Fruit fly (Drosophila melanogaster) whole organism, prepupa: ENCODE measurements around the gene CG9536.

Experiments
- Blimp-1 ChIP-seq: fragments of 200-800 bp; sonication (Bioruptor generic); optimal IDR thresholded peaks from 3 replicates; lab custom pipeline; 2017; ENCODE audit warnings: missing biosample characterization, missing genetic modification characterization, mild to moderate bottlenecking, moderate library complexity, missing genetic modification reagents
- CG10631 ChIP-seq: fragments of 200-800 bp; sonication (Bioruptor generic); optimal IDR thresholded peaks from 2 replicates; lab custom pipeline; 2016; ENCODE audit warnings: missing biosample characterization, missing genetic modification characterization
- CG11762 ChIP-seq: fragments of 200-800 bp; sonication (Bioruptor generic); optimal IDR thresholded peaks from 3 replicates; lab custom pipeline; 2016; ENCODE audit warnings: missing biosample characterization, missing genetic modification characterization; ENCODE audit not compliant: insufficient read depth
- CG11902 ChIP-seq: fragments of 200-800 bp; sonication (Bioruptor generic); optimal IDR thresholded peaks from 3 replicates; lab custom pipeline; 2016; ENCODE audit warnings: missing biosample characterization, missing genetic modification characterization
- CG15336 ChIP-seq: fragments of 200-800 bp; sonication (Bioruptor generic); IDR thresholded peaks from 2 replicates; pipeline ENCODE4 v1.3.6; 2022; ENCODE audit warnings: missing biosample characterization, missing genetic modification characterization
- CG1621 ChIP-seq: fragments of 200-800 bp; sonication (Bioruptor generic); optimal IDR thresholded peaks from 3 replicates; lab custom pipeline; 2018; ENCODE audit warnings: missing biosample characterization, mild to moderate bottlenecking, missing genetic modification characterization
- CG16779 ChIP-seq: fragments of 200-800 bp; sonication (Bioruptor generic); optimal IDR thresholded peaks from 3 replicates; lab custom pipeline; 2017; ENCODE audit warnings: missing biosample characterization, mild to moderate bottlenecking, missing genetic modification characterization
- CG3032 ChIP-seq: fragments of 200-800 bp; optimal IDR thresholded peaks from 2 replicates; lab custom pipeline; 2019; ENCODE audit warnings: missing biosample characterization, mild to moderate bottlenecking, missing genetic modification characterization, moderate library complexity
- CG31627 ChIP-seq: fragments of 200-800 bp; sonication (Bioruptor generic); optimal IDR thresholded peaks from 3 replicates; lab custom pipeline; 2016; ENCODE audit warnings: missing biosample characterization, missing genetic modification characterization
- CG32006 ChIP-seq: fragments of 200-800 bp; sonication (Bioruptor generic); optimal IDR thresholded peaks from 3 replicates; lab custom pipeline; 2017; ENCODE audit warnings: missing biosample characterization, mild to moderate bottlenecking, missing genetic modification characterization
- CG34406 ChIP-seq: fragments of 200-800 bp; sonication (Bioruptor generic); optimal IDR thresholded peaks from 3 replicates; lab custom pipeline; 2016; ENCODE audit warnings: missing biosample characterization, missing genetic modification characterization
- CG3919 ChIP-seq: fragments of 200-800 bp; sonication (Bioruptor generic); optimal IDR thresholded peaks from 3 replicates; lab custom pipeline; 2016; ENCODE audit warnings: missing biosample characterization, missing genetic modification characterization
- CG4318 ChIP-seq: fragments of 200-800 bp; sonication (Bioruptor generic); optimal IDR thresholded peaks from 3 replicates; lab custom pipeline; 2017; ENCODE audit warnings: missing biosample characterization, mild to moderate bottlenecking, missing genetic modification characterization
- CG6163 ChIP-seq: fragments of 200-800 bp; sonication (Bioruptor generic); IDR thresholded peaks from 3 replicates; pipeline ENCODE4 v1.3.6; 2022; ENCODE audit warnings: missing biosample characterization, missing genetic modification characterization
- CG6276 ChIP-seq: fragments of 200-800 bp; sonication (Bioruptor generic); optimal IDR thresholded peaks from 2 replicates; lab custom pipeline; 2017; ENCODE audit warnings: missing biosample characterization, mild to moderate bottlenecking, missing genetic modification characterization
- CG6792 ChIP-seq: fragments of 200-800 bp; sonication (Bioruptor generic); optimal IDR thresholded peaks from 3 replicates; lab custom pipeline; 2016; ENCODE audit warnings: missing biosample characterization, missing genetic modification characterization
- CG6808 ChIP-seq: fragments of 200-800 bp; sonication (Bioruptor generic); optimal IDR thresholded peaks from 3 replicates; lab custom pipeline; 2017; ENCODE audit warnings: missing biosample characterization, missing genetic modification characterization, mild to moderate bottlenecking, moderate library complexity, missing genetic modification reagents
- CG8119 ChIP-seq: fragments of 200-800 bp; sonication (Bioruptor generic); IDR thresholded peaks from 3 replicates; pipeline ENCODE4 v1.3.6; 2022; ENCODE audit warnings: missing biosample characterization, missing genetic modification characterization
- CG8319 ChIP-seq: fragments of 200-800 bp; sonication (Bioruptor generic); optimal IDR thresholded peaks from 3 replicates; lab custom pipeline; 2016; ENCODE audit warnings: missing biosample characterization, missing genetic modification characterization
- CG8632 ChIP-seq: fragments of 200-800 bp; sonication (Bioruptor generic); optimal IDR thresholded peaks from 3 replicates; lab custom pipeline; 2016; ENCODE audit warnings: missing biosample characterization, missing genetic modification characterization
- CG9139 ChIP-seq: fragments of 200-800 bp; sonication (Bioruptor generic); optimal IDR thresholded peaks from 3 replicates; lab custom pipeline; 2017; ENCODE audit warnings: missing biosample characterization, mild to moderate bottlenecking, missing genetic modification characterization
- Eip75B ChIP-seq: fragments of 200-800 bp; sonication (Bioruptor generic); optimal IDR thresholded peaks from 3 replicates; lab custom pipeline; 2016; ENCODE audit warnings: missing biosample characterization, missing genetic modification characterization
- Eip78C ChIP-seq: fragments of 200-800 bp; sonication (Bioruptor generic); peaks from one replicate; lab custom pipeline; 2016; ENCODE audit warnings: missing biosample characterization, missing genetic modification characterization
- Eip93F ChIP-seq: fragments of 200-800 bp; sonication (Bioruptor generic); optimal IDR thresholded peaks from 2 replicates; lab custom pipeline; 2016; ENCODE audit warnings: missing biosample characterization, mild to moderate bottlenecking, missing genetic modification characterization
- Ets96B ChIP-seq: fragments of 200-800 bp; optimal IDR thresholded peaks from 2 replicates; lab custom pipeline; 2019; ENCODE audit warnings: missing biosample characterization, mild to moderate bottlenecking, missing genetic modification characterization, moderate library complexity
- Gug ChIP-seq: fragments of 200-800 bp; sonication (Bioruptor generic); IDR thresholded peaks from 2 replicates; pipeline ENCODE4 v1.3.6; 2022; ENCODE audit warnings: missing biosample characterization, missing genetic modification characterization
- Hr38 ChIP-seq: sonication (Bioruptor generic); optimal IDR thresholded peaks from 2 replicates; lab custom pipeline; 2016; ENCODE audit warnings: missing biosample characterization, missing genetic modification characterization
- Hr39 ChIP-seq: fragments of 200-800 bp; sonication (Bioruptor generic); optimal IDR thresholded peaks from 2 replicates; lab custom pipeline; 2016; ENCODE audit warnings: missing biosample characterization, missing genetic modification characterization
- Hr4 ChIP-seq: fragments of 200-800 bp; sonication (Bioruptor generic); optimal IDR thresholded peaks from 3 replicates; lab custom pipeline; 2016; ENCODE audit warnings: missing biosample characterization, missing genetic modification characterization
- Met ChIP-seq: fragments of 200-800 bp; sonication (Bioruptor generic); optimal IDR thresholded peaks from 3 replicates; lab custom pipeline; 2016; ENCODE audit warnings: missing biosample characterization, missing genetic modification characterization
- OdsH ChIP-seq: fragments of 200-800 bp; sonication (Bioruptor generic); optimal IDR thresholded peaks from 3 replicates; lab custom pipeline; 2016; ENCODE audit warnings: missing biosample characterization, missing genetic modification characterization
- Smox ChIP-seq: fragments of 200-800 bp; sonication (Bioruptor generic); optimal IDR thresholded peaks from 3 replicates; lab custom pipeline; 2016; ENCODE audit warnings: missing biosample characterization, missing genetic modification characterization
- Sox102F ChIP-seq: fragments of 200-800 bp; sonication (Bioruptor generic); optimal IDR thresholded peaks from 2 replicates; lab custom pipeline; 2016; ENCODE audit warnings: missing biosample characterization, mild to moderate bottlenecking, missing genetic modification characterization
- Sox14 ChIP-seq: fragments of 200-800 bp; sonication (Bioruptor generic); optimal IDR thresholded peaks from 3 replicates; lab custom pipeline; 2016; ENCODE audit warnings: missing biosample characterization, missing genetic modification characterization
- Sox15 ChIP-seq: fragments of 200-800 bp; sonication (Bioruptor generic); optimal IDR thresholded peaks from 3 replicates; lab custom pipeline; 2016; ENCODE audit warnings: missing biosample characterization, missing genetic modification characterization
- achi ChIP-seq: fragments of 200-800 bp; sonication (Bioruptor generic); optimal IDR thresholded peaks from 3 replicates; lab custom pipeline; 2016; ENCODE audit warnings: missing biosample characterization, missing genetic modification characterization
- acj6 ChIP-seq: fragments of 200-800 bp; sonication (Bioruptor generic); optimal IDR thresholded peaks from 3 replicates; lab custom pipeline; 2016; ENCODE audit warnings: missing biosample characterization, missing genetic modification characterization
- cyc ChIP-seq: fragments of 200-800 bp; sonication (Bioruptor generic); optimal IDR thresholded peaks from 3 replicates; lab custom pipeline; 2016; ENCODE audit warnings: missing biosample characterization, missing genetic modification characterization
- dsx ChIP-seq: fragments of 200-800 bp; optimal IDR thresholded peaks from 3 replicates; lab custom pipeline; 2019; ENCODE audit warnings: missing biosample characterization, mild to moderate bottlenecking, missing genetic modification characterization, moderate library complexity; ENCODE audit not compliant: poor library complexity, severe bottlenecking
- esn ChIP-seq: fragments of 200-800 bp; sonication (Bioruptor generic); optimal IDR thresholded peaks from 2 replicates; lab custom pipeline; 2016; ENCODE audit warnings: missing biosample characterization, mild to moderate bottlenecking, missing genetic modification characterization, moderate library complexity
- fd59A ChIP-seq: fragments of 200-800 bp; sonication (Bioruptor generic); optimal IDR thresholded peaks from 2 replicates; lab custom pipeline; 2017; ENCODE audit warnings: missing biosample characterization, mild to moderate bottlenecking, missing genetic modification characterization, missing genetic modification reagents
- fd85E ChIP-seq: fragments of 200-800 bp; sonication (Bioruptor generic); optimal IDR thresholded peaks from 3 replicates; lab custom pipeline; 2016; ENCODE audit warnings: missing biosample characterization, missing genetic modification characterization
- lz ChIP-seq: fragments of 200-800 bp; sonication (Bioruptor generic); optimal IDR thresholded peaks from 3 replicates; lab custom pipeline; 2016; ENCODE audit warnings: missing biosample characterization, missing genetic modification characterization
- net ChIP-seq: fragments of 200-800 bp; sonication (Bioruptor generic); optimal IDR thresholded peaks from 3 replicates; lab custom pipeline; 2016; ENCODE audit warnings: missing biosample characterization, missing genetic modification characterization
- pdm3 ChIP-seq: fragments of 200-800 bp; sonication (Bioruptor generic); optimal IDR thresholded peaks from 3 replicates; lab custom pipeline; 2016; ENCODE audit warnings: missing biosample characterization, missing genetic modification characterization
- spab ChIP-seq: fragments of 200-800 bp; sonication (Bioruptor generic); optimal IDR thresholded peaks from 2 replicates; lab custom pipeline; 2017; ENCODE audit warnings: missing biosample characterization, mild to moderate bottlenecking, missing genetic modification characterization, missing genetic modification reagents
- ss ChIP-seq, 2 experiments: fragments of 200-800 bp; sonication (Bioruptor generic); optimal IDR thresholded peaks; 2 replicates in 1 of 2; 3 replicates in 1 of 2; lab custom pipeline; 2017 to 2018; ENCODE audit warnings: mild to moderate bottlenecking in 2 of 2, missing biosample characterization in 2 of 2, missing genetic modification characterization in 2 of 2, moderate library complexity in 1 of 2
- svp ChIP-seq: fragments of 200-800 bp; sonication (Bioruptor generic); peaks from one replicate; lab custom pipeline; 2016; ENCODE audit warnings: missing biosample characterization, missing genetic modification characterization
- topi ChIP-seq: fragments of 200-800 bp; sonication (Bioruptor generic); optimal IDR thresholded peaks from 3 replicates; lab custom pipeline; 2016; ENCODE audit warnings: missing biosample characterization, missing genetic modification characterization
- vri ChIP-seq: fragments of 200-800 bp; sonication (Bioruptor generic); optimal IDR thresholded peaks from 3 replicates; lab custom pipeline; 2016; ENCODE audit warnings: missing biosample characterization, mild to moderate bottlenecking, missing genetic modification characterization

Gene CG9536

DNA sequence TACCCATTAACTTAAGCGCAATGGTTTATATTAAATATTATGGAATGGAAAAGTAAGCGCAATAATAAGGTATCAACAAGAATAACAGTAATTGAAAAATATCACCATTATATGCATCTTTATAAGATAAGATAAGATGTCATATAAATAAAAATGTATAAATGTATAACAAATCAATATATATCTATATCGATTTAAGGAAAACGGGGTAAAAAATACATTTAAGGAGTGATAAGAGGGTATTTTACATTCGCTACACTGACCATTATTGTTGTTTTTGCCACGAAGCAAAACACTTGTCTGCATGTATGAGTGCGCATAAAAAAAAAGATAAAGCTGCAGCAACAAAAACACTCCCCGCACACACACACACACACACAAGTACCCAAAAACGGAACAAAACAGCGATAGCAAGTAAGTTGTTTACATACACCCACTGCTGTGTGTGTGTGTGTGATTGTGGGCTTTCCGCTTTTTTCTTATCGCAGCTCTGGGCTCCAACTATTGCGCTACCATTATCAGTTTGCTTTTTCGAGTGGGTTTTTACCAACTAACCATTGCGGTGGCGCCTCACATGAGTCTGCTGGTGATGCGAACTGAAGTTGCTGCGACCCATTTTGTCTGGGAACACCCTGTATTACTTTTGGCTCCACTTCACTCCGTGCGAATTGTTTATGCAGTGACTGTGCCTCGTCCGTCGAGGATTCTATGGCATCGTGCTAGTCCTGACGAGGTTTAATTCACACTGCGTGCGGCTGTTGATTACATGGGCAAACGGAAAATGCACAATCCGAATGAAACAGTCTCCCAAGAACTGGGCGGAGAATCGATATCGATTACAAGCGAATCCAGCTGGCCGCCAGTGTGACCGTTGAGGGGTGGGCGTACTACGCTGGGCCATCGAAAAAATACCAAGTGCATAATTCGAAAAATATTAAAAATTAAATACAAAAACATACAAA is 3.4 kb downstream of the CG9536 start, which contains the start of gene mmy:
TSS of gene mmy (minus strand) at position 829 of the 962 bp plus-strand sequence.
- peak; percentile 69 for TF ChIP-seq achi (GFP tag; lab: Kevin White, UChicago)
- peak; percentile 84 for TF ChIP-seq CG32006 (GFP tag; lab: Kevin White, UChicago)
- TF ChIP-seq Eip78C (GFP tag; lab: Kevin White, UChicago) = peak; percentile 82
- peak; percentile 7 for TF ChIP-seq lz (GFP tag; lab: Kevin White, UChicago)
- TF ChIP-seq Sox15 (GFP tag; lab: Kevin White, UChicago) = peak; percentile 22
- TF ChIP-seq Met (GFP tag; lab: Kevin White, UChicago) = no peak
- TF ChIP-seq Hr38 (GFP tag; lab: Kevin White, UChicago) = no peak
- peak; percentile 47 for TF ChIP-seq CG6792
- peak; percentile 69 for TF ChIP-seq fd59A
- peak; percentile 72 for TF ChIP-seq CG3032 (tag; lab: Kevin White, UChicago)
- peak; percentile 59 for TF ChIP-seq CG11762
- TF ChIP-seq CG31627 (GFP tag; lab: Kevin White, UChicago) = no peak
- peak; percentile 77 for TF ChIP-seq CG6163
- peak; percentile 72 for TF ChIP-seq CG6808 (GFP tag; lab: Kevin White, UChicago)
- TF ChIP-seq Smox (GFP tag; lab: Kevin White, UChicago) = peak; percentile 34
- TF ChIP-seq ss (GFP tag; optimal IDR thresholded peaks at IDR 0.05; lab: Kevin White, UChicago) = peak; percentile 75 to 81
- peak; percentile 59 for TF ChIP-seq CG16779 (tag; lab: Kevin White, UChicago)
- TF ChIP-seq Eip93F (GFP tag; lab: Kevin White, UChicago) = peak; percentile 33
- TF ChIP-seq svp = peak; percentile 72
- peak; percentile 64 for TF ChIP-seq CG9139
- peak; percentile 51 for TF ChIP-seq CG1621
- peak; percentile 80 for TF ChIP-seq CG8119 (GFP tag; lab: Robert Waterston, UW)
- TF ChIP-seq Ets96B (tag; lab: Kevin White, UChicago) = peak; percentile 82
- TF ChIP-seq Hr4 (GFP tag; lab: Kevin White, UChicago) = peak; percentile 52
- TF ChIP-seq Blimp-1 (GFP tag; lab: Kevin White, UChicago) = no peak
- TF ChIP-seq topi (GFP tag; lab: Kevin White, UChicago) = peak; percentile 35
- TF ChIP-seq CG8319 (GFP tag; lab: Kevin White, UChicago) = no peak
- TF ChIP-seq OdsH (GFP tag; lab: Kevin White, UChicago) = peak; percentile 69
- peak; percentile 43 for TF ChIP-seq esn (GFP tag; lab: Kevin White, UChicago)
- peak; percentile 63 for TF ChIP-seq CG34406 (GFP tag; lab: Kevin White, UChicago)
- TF ChIP-seq Hr39 (GFP tag; lab: Kevin White, UChicago) = peak; percentile 9
- peak; percentile 17 for TF ChIP-seq Sox14 (GFP tag; lab: Kevin White, UChicago)
- TF ChIP-seq Sox102F (GFP tag; lab: Kevin White, UChicago) = peak; percentile 37
- TF ChIP-seq vri = peak; percentile 53
- peak; percentile 81 for TF ChIP-seq CG15336
- TF ChIP-seq CG6276 = peak; percentile 81
- TF ChIP-seq Gug (GFP tag; lab: Robert Waterston, UW) = peak; percentile 43; the same call in 1 of the 2 replicates
- TF ChIP-seq CG8632 (GFP tag; lab: Kevin White, UChicago) = peak; percentile 63
- TF ChIP-seq spab (GFP tag; lab: Kevin White, UChicago) = peak; percentile 67
- peak; percentile 67 for TF ChIP-seq acj6
- TF ChIP-seq net (GFP tag; lab: Kevin White, UChicago) = peak; percentile 67
- no peak for TF ChIP-seq fd85E (GFP tag; lab: Kevin White, UChicago)
- peak; percentile 74 for TF ChIP-seq CG4318 (GFP tag; lab: Kevin White, UChicago)
- peak; percentile 67 for TF ChIP-seq CG10631 (GFP tag; lab: Kevin White, UChicago)
- TF ChIP-seq pdm3 (GFP tag; lab: Kevin White, UChicago) = peak; percentile 42
- peak; percentile 72 for TF ChIP-seq dsx (GFP tag; lab: Kevin White, UChicago)
- peak; percentile 33 for TF ChIP-seq CG11902
- peak; percentile 66 for TF ChIP-seq CG3919 (GFP tag; lab: Kevin White, UChicago)
- TF ChIP-seq cyc (GFP tag; lab: Kevin White, UChicago) = peak; percentile 10
- TF ChIP-seq Eip75B (GFP tag; lab: Kevin White, UChicago) = peak; percentile 7
